Worm (Caenorhabditis elegans): ENCODE results near the gene sre-12.

ce11 chrV:6982813-6983212, 3.9 kb upstream of the sre-12 start, which contains the start of gene nhr-161:
- no peak for TF ChIP-seq klf-2 (GFP tag; conservative IDR thresholded peaks at IDR 0.05)
- TF ChIP-seq tab-1 (GFP tag; IDR thresholded peaks at IDR 0.05) = no peak
- no peak for TF ChIP-seq flt-1 (GFP tag; IDR thresholded peaks at IDR 0.05)
- TF ChIP-seq cog-1 (tag; optimal IDR thresholded peaks at IDR 0.05) = no peak
- TF ChIP-seq ref-1 (GFP tag; conservative IDR thresholded peaks at IDR 0.05) = no peak
- no peak for TF ChIP-seq ztf-23 (GFP tag; IDR thresholded peaks at IDR 0.05)
- TF ChIP-seq T22C8.4 (GFP tag; IDR thresholded peaks at IDR 0.05) = no peak
